Worm (Caenorhabditis elegans): ENCODE measurements around the gene C40A11.3.

DNA sequence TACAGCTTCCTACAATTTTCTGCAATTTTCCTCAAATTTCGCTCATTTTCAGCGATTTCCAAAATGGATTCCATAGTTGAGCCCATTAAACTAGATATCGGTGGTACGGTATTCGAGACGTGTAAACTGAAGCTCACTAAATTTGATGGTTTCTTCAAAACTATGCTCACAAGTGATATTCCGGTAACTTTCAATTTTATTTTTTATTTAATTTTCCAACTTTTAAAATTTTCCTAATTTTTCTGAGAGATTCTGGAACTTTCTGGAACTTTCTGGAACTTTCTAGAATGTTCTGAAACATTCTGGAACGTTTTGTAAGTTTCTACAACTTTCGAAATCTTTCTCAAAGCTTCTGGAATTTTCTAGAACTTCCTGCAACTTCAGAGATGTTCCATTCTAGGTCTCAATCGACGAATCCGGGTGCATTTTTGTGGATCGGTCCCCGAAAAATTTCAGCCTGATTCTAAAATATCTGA is 6.0 kb downstream of the C40A11.3 start, which contains the start of gene C40A11.2:
- TF ChIP-seq ahr-1 (tag; optimal IDR thresholded peaks at IDR 0.05) (no peak), zip-5 (tag; optimal IDR thresholded peaks at IDR 0.05) (no peak), ets-4 (tag; optimal IDR thresholded peaks at IDR 0.05) (no peak), nhr-11 (tag; optimal IDR thresholded peaks at IDR 0.05) (no peak), unc-55 (GFP tag; optimal IDR thresholded peaks at IDR 0.05) (no peak), tbx-2 (tag; optimal IDR thresholded peaks at IDR 0.05) (no peak), ztf-16 (tag; optimal IDR thresholded peaks at IDR 0.05) (no peak), C08G9.2 (tag; optimal IDR thresholded peaks at IDR 0.05) (no peak), pros-1 (tag; optimal IDR thresholded peaks at IDR 0.05) (no peak), mec-3 (tag; optimal IDR thresholded peaks at IDR 0.05; ENCODE audit: borderline replicate concordance) (no peak), ama-1 (optimal IDR thresholded peaks at IDR 0.05) (no peak)
